Worm (Caenorhabditis elegans) whole organism, young adult: ENCODE results near the gene F56D3.1.

ENCODE experiments used
- C17E4.6 ChIP-seq: fragments of 200-800 bp; sonication (Bioruptor generic); IDR thresholded peaks from 2 replicates; pipeline ENCODE4 v1.3.6; 2022; ENCODE audit warnings: missing genetic modification reagents, missing genetic modification characterization, missing compliant biosample characterization
- F33H1.4 ChIP-seq: fragments of 200-800 bp; sonication (Bioruptor generic); IDR thresholded peaks from 2 replicates; pipeline ENCODE4 v1.3.6; 2022; ENCODE audit warnings: missing genetic modification reagents, missing genetic modification characterization, missing compliant biosample characterization
- attf-3 ChIP-seq: fragments of 200-800 bp; sonication (Bioruptor generic); conservative IDR thresholded peaks from 2 replicates; pipeline ENCODE4 v1.3.6; 2022; ENCODE audit warnings: missing genetic modification reagents, missing genetic modification characterization, missing compliant biosample characterization
- bed-2 ChIP-seq: fragments of 200-800 bp; sonication (Bioruptor generic); IDR thresholded peaks from 2 replicates; pipeline ENCODE4 v1.3.6; 2022; ENCODE audit warnings: missing genetic modification reagents, missing genetic modification characterization, missing compliant biosample characterization
- ets-4 ChIP-seq: fragments of 200-800 bp; sonication (Bioruptor generic); optimal IDR thresholded peaks from 2 replicates; lab custom pipeline; 2018; ENCODE audit warnings: mild to moderate bottlenecking, missing genetic modification characterization, missing compliant biosample characterization
- mes-4 ChIP-seq: sonication (generic microtip); optimal IDR thresholded peaks from 2 replicates; lab custom pipeline; 2016; ENCODE audit warnings: missing genotype, missing genetic modification characterization, missing compliant biosample characterization
- nhr-120 ChIP-seq: fragments of 200-800 bp; sonication (Bioruptor generic); IDR thresholded peaks from 2 replicates; pipeline ENCODE4 v1.3.6; 2022; ENCODE audit warnings: missing genetic modification characterization, missing compliant biosample characterization
- pha-4 ChIP-seq: fragments of 150-350 bp; sonication (generic microtip); optimal IDR thresholded peaks from 2 replicates; lab custom pipeline; 2014; ENCODE audit warnings: missing biosample characterization, missing genetic modification reagents, missing genetic modification characterization
- snpc-4 ChIP-seq, 5 experiments: fragments of 150-350 bp in 1 of 5; sonication (generic microtip) in 4 of 5; optimal IDR thresholded peaks; 2 replicates each; lab custom pipeline; 2014 to 2018; ENCODE audit warnings: missing genetic modification characterization in 5 of 5, missing biosample characterization in 3 of 5, antibody characterized with exemption in 2 of 5, mild to moderate bottlenecking in 2 of 5, missing compliant biosample characterization in 2 of 5, missing genotype in 2 of 5, moderate library complexity in 2 of 5, missing genetic modification reagents in 1 of 5
- ztf-28 ChIP-seq: fragments of 200-800 bp; sonication (Bioruptor generic); IDR thresholded peaks from 2 replicates; pipeline ENCODE4 v1.3.6; 2022; ENCODE audit warnings: missing genetic modification reagents, missing genetic modification characterization, missing compliant biosample characterization

DNA sequence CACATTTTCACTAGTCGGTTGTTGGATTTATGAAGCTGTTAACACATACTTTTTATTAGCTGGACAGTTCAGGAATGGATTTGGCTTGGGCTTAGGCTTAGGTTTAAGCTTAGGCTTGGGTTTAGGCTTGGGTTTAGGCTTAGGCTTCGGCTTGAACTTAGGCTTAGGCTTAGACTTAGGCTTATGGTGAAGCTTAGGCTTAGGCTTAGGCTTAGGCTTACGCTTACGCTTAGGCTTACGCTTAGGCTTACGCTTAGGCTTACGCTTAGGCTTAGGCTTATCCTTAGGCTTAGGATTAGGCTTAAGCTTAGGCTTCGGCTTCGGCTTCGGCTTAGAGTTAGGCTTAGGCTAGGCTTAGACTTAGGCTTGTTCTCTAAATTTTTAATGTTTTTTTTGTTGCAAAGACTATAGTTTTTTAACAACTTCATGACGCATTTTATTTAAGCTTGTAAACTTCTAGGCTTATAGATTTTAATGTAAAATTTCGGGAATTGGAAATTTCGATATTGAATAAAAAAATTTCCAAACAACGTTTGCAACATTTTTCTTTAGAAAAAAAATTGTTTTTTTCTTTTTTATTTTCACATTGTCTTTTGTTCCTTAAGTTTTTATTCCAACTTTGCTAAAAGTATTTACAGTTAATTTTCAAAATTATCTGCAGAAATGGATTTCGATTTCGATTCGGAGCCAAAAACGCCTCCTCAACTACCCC, 9.1 kb downstream of the F56D3.1 start, which contains the start of gene R03H10.2:
- TF ChIP-seq nhr-120 (GFP tag; lab: Robert Waterston, UW) (no peak), ets-4 (GFP tag; lab: Kevin White, UChicago) (no peak), pha-4 (tag; lab: Kevin White, UChicago) (no peak), C17E4.6 (GFP tag; lab: Robert Waterston, UW) (no peak), bed-2 (GFP tag; lab: Robert Waterston, UW) (no peak), snpc-4 (GFP tag; optimal IDR thresholded peaks at IDR 0.05; lab: Kevin White, UChicago) (no peak), snpc-4 (tag; optimal IDR thresholded peaks at IDR 0.05; lab: Kevin White, UChicago) (no peak), F33H1.4 (GFP tag; lab: Robert Waterston, UW) (no peak), mes-4 (no peak), ztf-28 (GFP tag; lab: Robert Waterston, UW) (no peak), attf-3 (GFP tag; lab: Robert Waterston, UW) (no peak)
